Worm (Caenorhabditis elegans): ENCODE data around the gene pqn-82.

pqn-82 gene

ce11 chrIII:1880221-1880620, 31.4 kb downstream of the pqn-82 start:
- TF ChIP-seq zip-4 (GFP tag; optimal IDR thresholded peaks at IDR 0.05) (no peak), sox-4 (tag; optimal IDR thresholded peaks at IDR 0.05) (no peak), fkh-4 (tag; optimal IDR thresholded peaks at IDR 0.05; ENCODE audit: borderline replicate concordance) (no peak), lin-39 (tag; optimal IDR thresholded peaks at IDR 0.05) (no peak), C16A3.4 (tag; optimal IDR thresholded peaks at IDR 0.05) (no peak), ama-1 (optimal IDR thresholded peaks at IDR 0.05) (no peak), xbp-1 (tag; optimal IDR thresholded peaks at IDR 0.05) (no peak), elt-3 (tag; optimal IDR thresholded peaks at IDR 0.05) (no peak), jun-1 (tag; optimal IDR thresholded peaks at IDR 0.05) (no peak), ceh-8 (GFP tag; optimal IDR thresholded peaks at IDR 0.05) (no peak), mab-9 (GFP tag; IDR thresholded peaks at IDR 0.05) (no peak), elt-2 (tag; optimal IDR thresholded peaks at IDR 0.05) (no peak), tlp-1 (tag; optimal IDR thresholded peaks at IDR 0.05) (no peak), zag-1 (tag; optimal IDR thresholded peaks at IDR 0.05) (no peak), nhr-76 (tag; optimal IDR thresholded peaks at IDR 0.05) (no peak), efl-3 (GFP tag; optimal IDR thresholded peaks at IDR 0.05) (no peak), lin-14 (GFP tag; optimal IDR thresholded peaks at IDR 0.05) (no peak)

- TF ChIP-seq nhr-28 (tag; optimal IDR thresholded peaks at IDR 0.05) (no peak), zip-4 (GFP tag; optimal IDR thresholded peaks at IDR 0.05) (no peak), nhr-19 (GFP tag; conservative IDR thresholded peaks at IDR 0.05) (no peak), egl-27 (tag; optimal IDR thresholded peaks at IDR 0.05) (no peak), unc-98 (GFP tag; IDR thresholded peaks at IDR 0.05) (no peak), zag-1 (tag; optimal IDR thresholded peaks at IDR 0.05) (no peak), hlh-17 (GFP tag; optimal IDR thresholded peaks at IDR 0.05; ENCODE audit: borderline replicate concordance) (no peak), C04F5.9 (tag; optimal IDR thresholded peaks at IDR 0.05) (no peak), ceh-90 (tag; optimal IDR thresholded peaks at IDR 0.05) (no peak), pag-3 (tag; optimal IDR thresholded peaks at IDR 0.05; ENCODE audit: borderline replicate concordance, insufficient read depth) (no peak), sptf-1 (tag; optimal IDR thresholded peaks at IDR 0.05) (no peak)
These were observed 33.8 kb downstream of the pqn-82 start for ce11 chrIII:1882678-1883077.

DNA sequence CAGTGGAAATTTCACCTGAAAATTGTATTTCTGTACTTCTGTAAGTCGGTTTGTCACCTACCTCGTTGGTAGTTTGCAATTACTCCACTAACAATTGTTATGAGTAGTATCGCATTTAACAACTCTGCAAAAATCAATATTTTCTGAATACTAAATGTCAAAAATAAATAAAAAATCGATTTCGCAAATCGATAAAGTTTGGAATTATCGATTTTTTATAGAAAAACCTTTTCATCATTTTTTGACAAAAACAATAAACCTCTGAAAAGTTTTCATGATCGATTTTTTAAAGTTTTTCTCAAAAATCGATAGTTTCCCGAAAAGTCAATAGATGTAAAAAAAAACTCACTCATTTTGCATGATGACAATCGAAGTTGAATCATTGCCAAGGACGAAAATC, 38.1 kb downstream of the pqn-82 start:
- TF ChIP-seq lin-14 (GFP tag; optimal IDR thresholded peaks at IDR 0.05) (no peak), egl-13 (tag; optimal IDR thresholded peaks at IDR 0.05) (no peak), C34B4.2 (tag; optimal IDR thresholded peaks at IDR 0.05) (no peak)

ce11 chrIII:1887354-1887753, 38.5 kb downstream of the pqn-82 start, which contains the start of gene B0524.3:
TSS of gene B0524.3 (plus strand) at chrIII:1887654.
- TF ChIP-seq nhr-12 (tag; optimal IDR thresholded peaks at IDR 0.05) (no peak), snpc-4 (tag; optimal IDR thresholded peaks at IDR 0.05) (no peak), ceh-82 (tag; optimal IDR thresholded peaks at IDR 0.05) (no peak), efl-1 (optimal IDR thresholded peaks at IDR 0.05) (no peak), efl-1 (GFP tag; optimal IDR thresholded peaks at IDR 0.05 in 1 of 2) (no peak), dsc-1 (tag; optimal IDR thresholded peaks at IDR 0.05) (no peak), tbx-2 (tag; optimal IDR thresholded peaks at IDR 0.05) (no peak), ceh-63 (GFP tag; optimal IDR thresholded peaks at IDR 0.05) (no peak)

DNA sequence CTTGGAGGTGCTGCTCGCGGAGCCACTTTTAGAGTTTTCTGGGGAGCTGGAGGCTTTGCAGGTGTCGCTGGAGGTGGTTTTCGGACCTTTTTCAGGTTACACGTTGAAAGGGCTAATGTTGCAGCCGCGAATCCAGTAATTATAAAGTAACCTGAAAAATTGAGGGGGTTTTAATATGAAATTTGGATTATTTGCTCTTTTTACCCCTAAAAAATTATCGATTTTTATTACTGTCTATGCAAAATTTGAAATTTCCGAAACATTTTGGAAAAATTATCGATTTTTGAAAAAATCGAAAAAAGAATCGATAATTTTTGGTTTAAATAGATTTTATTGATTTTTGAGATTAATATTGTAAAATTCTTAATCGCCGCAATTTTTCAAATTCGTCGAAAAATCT, 44.6 kb downstream of the pqn-82 start:
- TF ChIP-seq fkh-10 (GFP tag; optimal IDR thresholded peaks at IDR 0.05) (no peak), nhr-85 (tag) (peak; percentile 50)
